Worm (Caenorhabditis elegans) whole organism, L4 larva: ENCODE data around the gene xbx-1.

Source experiments
- D1046.2 ChIP-seq: fragments of 200-800 bp; sonication (Bioruptor generic); IDR thresholded peaks from 2 replicates; pipeline ENCODE4 v1.3.6; 2022; ENCODE audit warnings: missing genetic modification characterization, missing compliant biosample characterization
- F10B5.3 ChIP-seq: sonication (generic microtip); optimal IDR thresholded peaks from 2 replicates; lab custom pipeline; 2016; ENCODE audit warnings: mild to moderate bottlenecking, missing genetic modification characterization, missing compliant biosample characterization
- F26F4.8 ChIP-seq: fragments of 200-800 bp; sonication (Bioruptor generic); conservative IDR thresholded peaks from 2 replicates; pipeline ENCODE4 v1.3.6; 2022; ENCODE audit warnings: missing genetic modification characterization, missing compliant biosample characterization
- R02D3.7 ChIP-seq: fragments of 150-350 bp; sonication (generic microtip); optimal IDR thresholded peaks from 3 replicates; lab custom pipeline; 2014; ENCODE audit warnings: missing biosample characterization, missing genetic modification characterization
- T20F7.1 ChIP-seq: fragments of 200-800 bp; sonication (Bioruptor generic); optimal IDR thresholded peaks from 2 replicates; lab custom pipeline; 2018; ENCODE audit warnings: mild to moderate bottlenecking, missing genetic modification characterization, missing compliant biosample characterization
- Y105C5A.15 ChIP-seq: fragments of 200-800 bp; sonication (Bioruptor generic); IDR thresholded peaks from 2 replicates; pipeline ENCODE4 v1.3.6; 2022; ENCODE audit warnings: missing genetic modification characterization, missing compliant biosample characterization
- ZK337.2 ChIP-seq: fragments of 200-800 bp; sonication (Bioruptor generic); IDR thresholded peaks from 2 replicates; pipeline ENCODE4 v1.3.6; 2022; ENCODE audit warnings: missing genetic modification reagents, missing genetic modification characterization, missing compliant biosample characterization
- ZK546.5 ChIP-seq, 2 experiments: sonication (generic microtip); optimal IDR thresholded peaks; 2 replicates each; lab custom pipeline; 2017; ENCODE audit warnings: missing biosample characterization in 2 of 2, missing genetic modification characterization in 2 of 2
- aly-2 ChIP-seq: sonication (generic microtip); optimal IDR thresholded peaks from 2 replicates; lab custom pipeline; 2018; ENCODE audit warnings: missing biosample characterization, missing genetic modification characterization
- ama-1 ChIP-seq: fragments of 150-350 bp; optimal IDR thresholded peaks from 2 replicates; lab custom pipeline; 2014; ENCODE audit warnings: inconsistent platforms, mixed read lengths
- ceh-20 ChIP-seq: fragments of 200-800 bp; sonication (Bioruptor generic); IDR thresholded peaks from 2 replicates; pipeline ENCODE4 v1.3.6; 2022; ENCODE audit warnings: missing genetic modification reagents, missing genetic modification characterization, missing compliant biosample characterization
- ceh-28 ChIP-seq: fragments of 150-350 bp; optimal IDR thresholded peaks from 2 replicates; lab custom pipeline; 2014; ENCODE audit warnings: missing biosample characterization, missing genetic modification reagents, missing genetic modification characterization
- ceh-32 ChIP-seq: sonication (generic microtip); optimal IDR thresholded peaks from 2 replicates; lab custom pipeline; 2016; ENCODE audit warnings: mild to moderate bottlenecking, missing genetic modification characterization, missing compliant biosample characterization; ENCODE audit not compliant: poor library complexity
- ceh-62 ChIP-seq: sonication (generic microtip); optimal IDR thresholded peaks from 2 replicates; lab custom pipeline; 2017; ENCODE audit warnings: missing biosample characterization, missing genetic modification characterization
- ces-1 ChIP-seq: fragments of 150-350 bp; sonication (generic microtip); optimal IDR thresholded peaks from 4 replicates; lab custom pipeline; 2014; ENCODE audit warnings: missing biosample characterization, missing genetic modification reagents, missing genetic modification characterization
- cey-2 ChIP-seq: sonication (generic microtip); optimal IDR thresholded peaks from 3 replicates; lab custom pipeline; 2017; ENCODE audit warnings: missing genetic modification characterization, mild to moderate bottlenecking, missing compliant biosample characterization, antibody characterized with exemption, borderline replicate concordance; ENCODE audit not compliant: insufficient read depth
- daf-12 ChIP-seq: fragments of 150-350 bp; optimal IDR thresholded peaks from 2 replicates; lab custom pipeline; 2014; ENCODE audit warnings: missing biosample characterization, missing genetic modification reagents, missing genetic modification characterization
- daf-16 ChIP-seq, 3 experiments: sonication (generic microtip); optimal IDR thresholded peaks; 2 replicates each; lab custom pipeline; 2016 to 2017; ENCODE audit warnings: missing genetic modification characterization in 3 of 3, missing genetic modification reagents in 3 of 3, mild to moderate bottlenecking in 2 of 3, missing compliant biosample characterization in 2 of 3, missing biosample characterization in 1 of 3, moderate library complexity in 1 of 3
- daf-19 ChIP-seq: fragments of 200-800 bp; sonication (Bioruptor generic); conservative IDR thresholded peaks from 2 replicates; pipeline ENCODE4 v1.3.6; 2022; ENCODE audit warnings: missing genetic modification characterization, missing compliant biosample characterization
- daf-8 ChIP-seq: fragments of 200-800 bp; sonication (Bioruptor generic); IDR thresholded peaks from 2 replicates; pipeline ENCODE4 v1.3.6; 2022; ENCODE audit warnings: missing genetic modification characterization, missing compliant biosample characterization
- dmd-6 ChIP-seq: fragments of 200-800 bp; sonication (Bioruptor generic); IDR thresholded peaks from 2 replicates; pipeline ENCODE4 v1.3.6; 2022; ENCODE audit warnings: missing genetic modification reagents, missing genetic modification characterization, missing compliant biosample characterization
- dmd-8 ChIP-seq: fragments of 200-800 bp; sonication (Bioruptor generic); IDR thresholded peaks from 2 replicates; pipeline ENCODE4 v1.3.6; 2022; ENCODE audit warnings: missing genetic modification characterization, missing compliant biosample characterization
- dmd-9 ChIP-seq: fragments of 200-800 bp; sonication (Bioruptor generic); IDR thresholded peaks from 2 replicates; pipeline ENCODE4 v1.3.6; 2022; ENCODE audit warnings: missing genetic modification reagents, missing genetic modification characterization, missing compliant biosample characterization
- duxl-1 ChIP-seq: sonication (generic microtip); optimal IDR thresholded peaks from 2 replicates; lab custom pipeline; 2016; ENCODE audit warnings: mild to moderate bottlenecking, missing genetic modification characterization, moderate library complexity, missing compliant biosample characterization; ENCODE audit not compliant: poor library complexity
- egl-27 ChIP-seq: sonication (generic microtip); optimal IDR thresholded peaks from 3 replicates; lab custom pipeline; 2017; ENCODE audit warnings: missing biosample characterization, missing genetic modification reagents, missing genetic modification characterization
- gei-8 ChIP-seq: fragments of 200-800 bp; sonication (Bioruptor generic); optimal IDR thresholded peaks from 2 replicates; lab custom pipeline; 2018; ENCODE audit warnings: mild to moderate bottlenecking, missing genetic modification characterization, missing compliant biosample characterization
- hlh-11 ChIP-seq: fragments of 200-800 bp; sonication (Bioruptor generic); optimal IDR thresholded peaks from 2 replicates; lab custom pipeline; 2018; ENCODE audit warnings: mild to moderate bottlenecking, missing genetic modification characterization, missing compliant biosample characterization
- hlh-30 ChIP-seq: sonication (generic microtip); optimal IDR thresholded peaks from 2 replicates; lab custom pipeline; 2017; ENCODE audit warnings: antibody characterized with exemption, mild to moderate bottlenecking, missing genetic modification characterization, missing compliant biosample characterization; ENCODE audit not compliant: insufficient read depth
- hmg-1.1 ChIP-seq: fragments of 200-800 bp; sonication (Bioruptor generic); IDR thresholded peaks from 2 replicates; pipeline ENCODE4 v1.3.6; 2022; ENCODE audit warnings: missing genetic modification reagents, missing genetic modification characterization, missing compliant biosample characterization
- lim-7 ChIP-seq: fragments of 200-800 bp; sonication (Bioruptor generic); IDR thresholded peaks from 2 replicates; pipeline ENCODE4 v1.3.6; 2022; ENCODE audit warnings: missing genetic modification characterization, missing compliant biosample characterization
- lin-13 ChIP-seq: fragments of 150-350 bp; optimal IDR thresholded peaks from 2 replicates; lab custom pipeline; 2014; ENCODE audit warnings: missing biosample characterization, missing genetic modification reagents, missing genetic modification characterization
- lin-38 ChIP-seq: fragments of 200-800 bp; sonication (Bioruptor generic); IDR thresholded peaks from 2 replicates; pipeline ENCODE4 v1.3.6; 2022; ENCODE audit warnings: missing genetic modification reagents, missing genetic modification characterization, missing compliant biosample characterization
- lin-39 ChIP-seq: fragments of 150-350 bp; optimal IDR thresholded peaks from 2 replicates; lab custom pipeline; 2014; ENCODE audit warnings: missing biosample characterization, missing genetic modification reagents, missing genetic modification characterization
- lir-3 ChIP-seq: sonication (generic microtip); optimal IDR thresholded peaks from 2 replicates; lab custom pipeline; 2016; ENCODE audit warnings: mild to moderate bottlenecking, missing genetic modification characterization, missing compliant biosample characterization
- madf-9 ChIP-seq: fragments of 200-800 bp; sonication (Bioruptor generic); conservative IDR thresholded peaks from 2 replicates; pipeline ENCODE4 v1.3.6; 2022; ENCODE audit warnings: missing genetic modification reagents, missing genetic modification characterization, missing compliant biosample characterization
- mdl-1 ChIP-seq, 2 experiments: fragments of 150-350 bp in 1 of 2; sonication (generic microtip) in 1 of 2; optimal IDR thresholded peaks; 2 replicates each; lab custom pipeline; 2014 to 2017; ENCODE audit warnings: missing biosample characterization in 2 of 2, missing genetic modification characterization in 2 of 2
- mep-1 ChIP-seq: fragments of 150-350 bp; sonication (generic microtip); optimal IDR thresholded peaks from 3 replicates; lab custom pipeline; 2014; ENCODE audit warnings: missing biosample characterization, missing genetic modification characterization
- nhr-10 ChIP-seq: fragments of 150-350 bp; optimal IDR thresholded peaks from 2 replicates; lab custom pipeline; 2014; ENCODE audit warnings: missing biosample characterization, missing genetic modification characterization
- nhr-102 ChIP-seq: sonication (generic microtip); optimal IDR thresholded peaks from 2 replicates; lab custom pipeline; 2016; ENCODE audit warnings: mild to moderate bottlenecking, missing genetic modification characterization, moderate library complexity, missing compliant biosample characterization
- nhr-28 ChIP-seq: fragments of 150-350 bp; optimal IDR thresholded peaks from 2 replicates; lab custom pipeline; 2014; ENCODE audit warnings: missing biosample characterization, missing genetic modification characterization
- nhr-41 ChIP-seq: fragments of 200-800 bp; sonication (Bioruptor generic); IDR thresholded peaks from 2 replicates; pipeline ENCODE4 v1.3.6; 2022; ENCODE audit warnings: missing genetic modification reagents, missing genetic modification characterization, missing compliant biosample characterization
- nhr-48 ChIP-seq: sonication (generic microtip); optimal IDR thresholded peaks from 2 replicates; lab custom pipeline; 2016; ENCODE audit warnings: mild to moderate bottlenecking, missing genetic modification characterization, missing compliant biosample characterization
- nhr-77 ChIP-seq: fragments of 150-350 bp; optimal IDR thresholded peaks from 2 replicates; lab custom pipeline; 2014; ENCODE audit warnings: missing biosample characterization, missing genetic modification characterization
- snpc-1.2 ChIP-seq: fragments of 200-800 bp; sonication (Bioruptor generic); IDR thresholded peaks from 2 replicates; pipeline ENCODE4 v1.3.6; 2022; ENCODE audit warnings: missing genetic modification reagents, missing genetic modification characterization, missing compliant biosample characterization
- spr-3 ChIP-seq: fragments of 200-800 bp; sonication (Bioruptor generic); optimal IDR thresholded peaks from 2 replicates; lab custom pipeline; 2018; ENCODE audit warnings: mild to moderate bottlenecking, missing genetic modification characterization, missing compliant biosample characterization
- unc-130 ChIP-seq: sonication (generic microtip); optimal IDR thresholded peaks from 2 replicates; lab custom pipeline; 2016; ENCODE audit warnings: missing genetic modification reagents, missing genetic modification characterization, missing compliant biosample characterization
- unc-39 ChIP-seq: sonication (generic microtip); optimal IDR thresholded peaks from 2 replicates; lab custom pipeline; 2017; ENCODE audit warnings: missing biosample characterization, missing genetic modification characterization
- vab-7 ChIP-seq: fragments of 200-800 bp; sonication (Bioruptor generic); IDR thresholded peaks from 2 replicates; pipeline ENCODE4 v1.3.6; 2022; ENCODE audit warnings: missing genetic modification reagents, missing genetic modification characterization, missing compliant biosample characterization
- zfp-2 ChIP-seq: sonication (generic microtip); optimal IDR thresholded peaks from 2 replicates; lab custom pipeline; 2016; ENCODE audit warnings: mild to moderate bottlenecking, missing genetic modification characterization, missing compliant biosample characterization
- zip-11 ChIP-seq: fragments of 200-800 bp; sonication (Bioruptor generic); IDR thresholded peaks from 2 replicates; pipeline ENCODE4 v1.3.6; 2022; ENCODE audit warnings: missing genetic modification characterization, missing compliant biosample characterization
- ztf-11 ChIP-seq: fragments of 150-350 bp; optimal IDR thresholded peaks from 2 replicates; lab custom pipeline; 2014; ENCODE audit warnings: missing biosample characterization, missing genetic modification characterization

The xbx-1 gene

ce11 chrV:15000055-15000704 lies 20.1 kb downstream of the xbx-1 start, which contains the start of gene rps-16 (continued):
- TF ChIP-seq zip-11 (no peak), lin-38 (GFP tag; lab: Robert Waterston, UW) (peak; percentile 82), lir-3 (tag; lab: Kevin White, UChicago) (no peak), nhr-28 (tag; lab: Kevin White, UChicago) (no peak), ceh-28 (no peak), dmd-9 (GFP tag; lab: Robert Waterston, UW) (no peak), nhr-10 (tag; lab: Kevin White, UChicago) (no peak), unc-130 (GFP tag; lab: Kevin White, UChicago) (no peak), ceh-62 (tag; lab: Kevin White, UChicago) (no peak), ztf-11 (tag; lab: Kevin White, UChicago) (no peak), ZK546.5 (tag; optimal IDR thresholded peaks at IDR 0.05; lab: Kevin White, UChicago) (no peak), hlh-11 (tag; lab: Kevin White, UChicago) (no peak), mep-1 (tag; lab: Kevin White, UChicago) (no peak), hlh-30 (tag; lab: Kevin White, UChicago) (no peak), ceh-32 (tag; lab: Kevin White, UChicago) (no peak), snpc-1.2 (GFP tag; lab: Robert Waterston, UW) (peak; percentile 10; the same call in 1 of the 2 replicates), nhr-102 (tag; lab: Kevin White, UChicago) (peak; percentile 1), dmd-8 (GFP tag; lab: Robert Waterston, UW) (no peak), nhr-48 (tag; lab: Kevin White, UChicago) (no peak), daf-8 (GFP tag; lab: Robert Waterston, UW) (no peak), egl-27 (tag; lab: Kevin White, UChicago) (no peak), ama-1 (lab: Kevin White, UChicago) (no peak), gei-8 (no peak), hmg-1.1 (no peak), F26F4.8 (GFP tag; lab: Robert Waterston, UW) (no peak), ZK337.2 (GFP tag; lab: Robert Waterston, UW) (no peak), dmd-6 (GFP tag; lab: Robert Waterston, UW) (no peak), ceh-20 (GFP tag; lab: Robert Waterston, UW) (no peak), nhr-41 (GFP tag; lab: Robert Waterston, UW) (no peak), T20F7.1 (GFP tag; lab: Kevin White, UChicago) (no peak), F10B5.3 (no peak), daf-16 (GFP tag; optimal IDR thresholded peaks at IDR 0.05; lab: Kevin White, UChicago) (peak in 1 of 2 experiments; percentile 21), daf-16 (tag; optimal IDR thresholded peaks at IDR 0.05; lab: Kevin White, UChicago) (no peak), ces-1 (GFP tag; lab: Kevin White, UChicago) (no peak), R02D3.7 (tag; lab: Kevin White, UChicago) (no peak), daf-19 (GFP tag; lab: Robert Waterston, UW) (peak; percentile 54; the same call in 1 of the 2 replicates), mdl-1 (tag; optimal IDR thresholded peaks at IDR 0.05; lab: Kevin White, UChicago) (no peak), lin-39 (no peak), cey-2 (no peak), duxl-1 (tag; lab: Kevin White, UChicago) (no peak), vab-7 (GFP tag; lab: Robert Waterston, UW) (no peak), daf-12 (tag; lab: Kevin White, UChicago) (no peak), lin-13 (GFP tag; lab: Kevin White, UChicago) (peak; percentile 38), madf-9 (GFP tag; lab: Robert Waterston, UW) (no peak), aly-2 (tag; lab: Kevin White, UChicago) (peak; percentile 17), Y105C5A.15 (GFP tag; lab: Robert Waterston, UW) (peak; percentile 69; the same call in 1 of the 2 replicates), lim-7 (no peak), unc-39 (tag; lab: Kevin White, UChicago) (no peak), zfp-2 (no peak), nhr-77 (tag; lab: Kevin White, UChicago) (no peak), spr-3 (GFP tag; lab: Kevin White, UChicago) (no peak), D1046.2 (GFP tag; lab: Robert Waterston, UW) (no peak)
